Fruit fly (Drosophila melanogaster) whole organism, embryonic: Measurements from ENCODE around the gene ftz-f1.

Source experiments
- Blimp-1 ChIP-seq: fragments of 200-800 bp; sonication (Bioruptor generic); optimal IDR thresholded peaks from 3 replicates; lab custom pipeline; 2018; ENCODE audit warnings: missing biosample characterization, missing genetic modification characterization, mild to moderate bottlenecking, moderate library complexity, missing genetic modification reagents
- CG10979 ChIP-seq: fragments of 200-800 bp; sonication (Bioruptor generic); optimal IDR thresholded peaks from 2 replicates; lab custom pipeline; 2018; ENCODE audit warnings: missing biosample characterization, mild to moderate bottlenecking, missing genetic modification characterization, moderate library complexity
- CG11247 ChIP-seq: fragments of 200-800 bp; sonication (Bioruptor generic); IDR thresholded peaks from 2 replicates; pipeline ENCODE4 v1.3.6; 2022; ENCODE audit warnings: missing biosample characterization, missing genetic modification characterization
- CG13775 ChIP-seq: fragments of 200-800 bp; sonication (Bioruptor generic); optimal IDR thresholded peaks from 3 replicates; lab custom pipeline; 2017; ENCODE audit warnings: missing biosample characterization, mild to moderate bottlenecking, missing genetic modification characterization
- CG14050 ChIP-seq: fragments of 200-800 bp; sonication (Bioruptor generic); IDR thresholded peaks from 3 replicates; pipeline ENCODE4 v1.3.6; 2022; ENCODE audit warnings: missing biosample characterization, missing genetic modification characterization
- CG14710 ChIP-seq: fragments of 200-800 bp; sonication (Bioruptor generic); optimal IDR thresholded peaks from 3 replicates; lab custom pipeline; 2019; ENCODE audit warnings: missing biosample characterization, mild to moderate bottlenecking, missing genetic modification characterization, moderate library complexity
- CG17361 ChIP-seq: fragments of 200-800 bp; sonication (Bioruptor generic); IDR thresholded peaks from 3 replicates; pipeline ENCODE4 v1.3.6; 2022; ENCODE audit warnings: missing biosample characterization, missing genetic modification characterization
- CG1832 ChIP-seq: fragments of 200-800 bp; sonication (Bioruptor generic); optimal IDR thresholded peaks from 2 replicates; lab custom pipeline; 2017; ENCODE audit warnings: missing biosample characterization, mild to moderate bottlenecking, missing genetic modification characterization, inconsistent platforms
- CG30020 ChIP-seq: fragments of 200-800 bp; optimal IDR thresholded peaks from 2 replicates; lab custom pipeline; 2019; ENCODE audit warnings: missing biosample characterization, mild to moderate bottlenecking, missing genetic modification characterization, moderate library complexity
- CG30431 ChIP-seq: fragments of 200-800 bp; sonication (Bioruptor generic); optimal IDR thresholded peaks from 2 replicates; lab custom pipeline; 2017; ENCODE audit warnings: missing biosample characterization, missing genetic modification characterization
- CG31441 ChIP-seq: fragments of 200-800 bp; sonication (Bioruptor generic); IDR thresholded peaks from 2 replicates; pipeline ENCODE4 v1.3.6; 2022; ENCODE audit warnings: missing biosample characterization, missing genetic modification characterization
- CG3838 ChIP-seq: fragments of 200-800 bp; sonication (Bioruptor generic); optimal IDR thresholded peaks from 3 replicates; lab custom pipeline; 2016; ENCODE audit warnings: missing biosample characterization, missing genetic modification characterization
- CG6175 ChIP-seq: fragments of 200-800 bp; sonication (Bioruptor generic); IDR thresholded peaks from 3 replicates; pipeline ENCODE4 v1.3.6; 2022; ENCODE audit warnings: missing biosample characterization, missing genetic modification characterization
- CG7271 ChIP-seq: fragments of 200-800 bp; sonication (Bioruptor generic); optimal IDR thresholded peaks from 2 replicates; lab custom pipeline; 2018; ENCODE audit warnings: missing biosample characterization, mild to moderate bottlenecking, missing genetic modification characterization, moderate library complexity
- CG9932 ChIP-seq: fragments of 200-800 bp; sonication (Bioruptor generic); IDR thresholded peaks from 2 replicates; pipeline ENCODE4 v1.3.6; 2022; ENCODE audit warnings: missing biosample characterization, missing genetic modification characterization
- CrebB ChIP-seq: fragments of 200-800 bp; sonication (Bioruptor generic); optimal IDR thresholded peaks from 3 replicates; lab custom pipeline; 2018; ENCODE audit warnings: missing biosample characterization, mild to moderate bottlenecking, missing genetic modification characterization
- Dek ChIP-seq: fragments of 200-800 bp; sonication (Bioruptor generic); optimal IDR thresholded peaks from 3 replicates; lab custom pipeline; 2019; ENCODE audit warnings: missing biosample characterization, mild to moderate bottlenecking, missing genetic modification characterization, moderate library complexity
- Fer2 ChIP-seq: fragments of 200-800 bp; sonication (Bioruptor generic); optimal IDR thresholded peaks from 2 replicates; lab custom pipeline; 2018; ENCODE audit warnings: missing biosample characterization, mild to moderate bottlenecking, missing genetic modification characterization, moderate library complexity
- GATAe ChIP-seq: fragments of 200-800 bp; sonication (Bioruptor generic); conservative IDR thresholded peaks from 2 replicates; pipeline ENCODE4 v1.3.6; 2022; ENCODE audit warnings: missing biosample characterization, missing genetic modification characterization
- Mes4 ChIP-seq: fragments of 200-800 bp; sonication (Bioruptor generic); optimal IDR thresholded peaks from 2 replicates; lab custom pipeline; 2016; ENCODE audit warnings: missing biosample characterization, missing genetic modification characterization
- Optix ChIP-seq: fragments of 200-800 bp; sonication (Bioruptor generic); IDR thresholded peaks from 3 replicates; pipeline ENCODE4 v1.3.6; 2022; ENCODE audit warnings: missing biosample characterization, missing genetic modification characterization
- Pdp1 ChIP-seq, 2 experiments: fragments of 200-800 bp; sonication (Bioruptor generic); optimal IDR thresholded peaks; 3 replicates each; lab custom pipeline; 2016; ENCODE audit warnings: missing biosample characterization in 2 of 2, missing genetic modification characterization in 2 of 2, mild to moderate bottlenecking in 1 of 2, moderate library complexity in 1 of 2
- btn ChIP-seq: fragments of 200-800 bp; sonication (Bioruptor generic); optimal IDR thresholded peaks from 2 replicates; lab custom pipeline; 2016; ENCODE audit warnings: missing biosample characterization, missing genetic modification characterization
- chif ChIP-seq, 2 experiments: fragments of 200-800 bp; sonication (Bioruptor generic); optimal IDR thresholded peaks; 3 replicates each; lab custom pipeline; 2016; ENCODE audit warnings: missing biosample characterization in 2 of 2, missing genetic modification characterization in 2 of 2
- chn ChIP-seq: fragments of 200-800 bp; sonication (Bioruptor generic); optimal IDR thresholded peaks from 2 replicates; lab custom pipeline; 2016; ENCODE audit warnings: missing biosample characterization, missing genetic modification characterization
- crol ChIP-seq: fragments of 200-800 bp; sonication (Bioruptor generic); IDR thresholded peaks from 2 replicates; pipeline ENCODE4 v1.3.6; 2022; ENCODE audit warnings: missing biosample characterization, missing genetic modification characterization
- da ChIP-seq: fragments of 200-800 bp; sonication (Bioruptor generic); optimal IDR thresholded peaks from 2 replicates; lab custom pipeline; 2016; ENCODE audit warnings: missing biosample characterization, missing genetic modification characterization
- disco-r ChIP-seq: fragments of 200-800 bp; sonication (Bioruptor generic); optimal IDR thresholded peaks from 2 replicates; lab custom pipeline; 2016; ENCODE audit warnings: missing biosample characterization, missing genetic modification characterization
- dmrt99B ChIP-seq: fragments of 200-800 bp; sonication (Bioruptor generic); optimal IDR thresholded peaks from 2 replicates; lab custom pipeline; 2018; ENCODE audit warnings: missing biosample characterization, mild to moderate bottlenecking, missing genetic modification characterization, moderate library complexity
- en ChIP-seq: fragments of 200-800 bp; sonication (Bioruptor generic); optimal IDR thresholded peaks from 2 replicates; lab custom pipeline; 2016; ENCODE audit warnings: missing biosample characterization, missing genetic modification characterization
- eyg ChIP-seq: fragments of 200-800 bp; sonication (Bioruptor generic); optimal IDR thresholded peaks from 3 replicates; lab custom pipeline; 2016; ENCODE audit warnings: missing biosample characterization, missing genetic modification characterization
- fd3F ChIP-seq: fragments of 200-800 bp; sonication (Bioruptor generic); optimal IDR thresholded peaks from 2 replicates; lab custom pipeline; 2018; ENCODE audit warnings: missing biosample characterization, mild to moderate bottlenecking, missing genetic modification characterization, moderate library complexity
- fu2 ChIP-seq: fragments of 200-800 bp; sonication (Bioruptor generic); optimal IDR thresholded peaks from 2 replicates; lab custom pipeline; 2016; ENCODE audit warnings: missing biosample characterization, missing genetic modification characterization
- hb ChIP-seq: fragments of 200-800 bp; sonication (Bioruptor generic); IDR thresholded peaks from 3 replicates; pipeline ENCODE4 v1.3.6; 2022; ENCODE audit warnings: missing biosample characterization, missing genetic modification characterization; ENCODE audit not compliant: partially characterized antibody
- ind ChIP-seq: fragments of 200-800 bp; sonication (Bioruptor generic); optimal IDR thresholded peaks from 3 replicates; lab custom pipeline; 2016; ENCODE audit warnings: missing biosample characterization, missing genetic modification characterization
- jing ChIP-seq: fragments of 200-800 bp; sonication (Bioruptor generic); optimal IDR thresholded peaks from 2 replicates; lab custom pipeline; 2018; ENCODE audit warnings: missing biosample characterization, mild to moderate bottlenecking, missing genetic modification characterization
- lilli ChIP-seq: fragments of 200-800 bp; sonication (Bioruptor generic); optimal IDR thresholded peaks from 3 replicates; lab custom pipeline; 2016; ENCODE audit warnings: missing biosample characterization, missing genetic modification characterization
- nerfin-2 ChIP-seq: fragments of 200-800 bp; sonication (Bioruptor generic); IDR thresholded peaks from 2 replicates; pipeline ENCODE4 v1.3.6; 2022; ENCODE audit warnings: missing biosample characterization, missing genetic modification characterization; ENCODE audit not compliant: partially characterized antibody
- nmo ChIP-seq: fragments of 200-800 bp; sonication (Bioruptor generic); optimal IDR thresholded peaks from 2 replicates; lab custom pipeline; 2018; ENCODE audit warnings: missing biosample characterization, mild to moderate bottlenecking, missing genetic modification characterization, moderate library complexity
- otp ChIP-seq: fragments of 200-800 bp; sonication (Bioruptor generic); IDR thresholded peaks from 3 replicates; pipeline ENCODE4, ENCODE4 v1.3.6; 2022; ENCODE audit warnings: missing biosample characterization, missing genetic modification characterization
- p53 ChIP-seq: fragments of 200-800 bp; sonication (Bioruptor generic); optimal IDR thresholded peaks from 2 replicates; lab custom pipeline; 2016; ENCODE audit warnings: missing biosample characterization, missing genetic modification characterization
- pfk ChIP-seq: fragments of 200-800 bp; sonication (Bioruptor generic); optimal IDR thresholded peaks from 2 replicates; lab custom pipeline; 2018; ENCODE audit warnings: missing biosample characterization, mild to moderate bottlenecking, missing genetic modification characterization, moderate library complexity
- pho ChIP-seq: fragments of 200-800 bp; sonication (Bioruptor generic); optimal IDR thresholded peaks from 2 replicates; lab custom pipeline; 2016; ENCODE audit warnings: missing biosample characterization, missing genetic modification characterization
- phol ChIP-seq: fragments of 200-800 bp; sonication (Bioruptor generic); optimal IDR thresholded peaks from 3 replicates; lab custom pipeline; 2018; ENCODE audit warnings: missing biosample characterization, mild to moderate bottlenecking, missing genetic modification characterization, moderate library complexity
- pros ChIP-seq: fragments of 200-800 bp; sonication (Bioruptor generic); optimal IDR thresholded peaks from 3 replicates; lab custom pipeline; 2019; ENCODE audit warnings: missing biosample characterization, mild to moderate bottlenecking, missing genetic modification characterization, moderate library complexity
- salm ChIP-seq: fragments of 200-800 bp; sonication (Bioruptor generic); optimal IDR thresholded peaks from 2 replicates; lab custom pipeline; 2018; ENCODE audit warnings: missing biosample characterization, mild to moderate bottlenecking, missing genetic modification characterization
- scrt ChIP-seq: fragments of 200-800 bp; sonication (Bioruptor generic); optimal IDR thresholded peaks from 2 replicates; lab custom pipeline; 2018; ENCODE audit warnings: missing biosample characterization, mild to moderate bottlenecking, missing genetic modification characterization, moderate library complexity
- sd ChIP-seq: fragments of 200-800 bp; sonication (Bioruptor generic); optimal IDR thresholded peaks from 3 replicates; lab custom pipeline; 2018; ENCODE audit warnings: missing biosample characterization, mild to moderate bottlenecking, missing genetic modification characterization, moderate library complexity
- so ChIP-seq: fragments of 200-800 bp; sonication (Bioruptor generic); IDR thresholded peaks from 3 replicates; pipeline ENCODE4 v1.3.6; 2022; ENCODE audit warnings: missing biosample characterization, missing genetic modification characterization
- tio ChIP-seq: fragments of 200-800 bp; sonication (Bioruptor generic); optimal IDR thresholded peaks from 2 replicates; lab custom pipeline; 2017; ENCODE audit warnings: missing biosample characterization, missing genetic modification characterization, inconsistent platforms
- wek ChIP-seq: fragments of 200-800 bp; sonication (Bioruptor generic); optimal IDR thresholded peaks from 3 replicates; lab custom pipeline; 2018; ENCODE audit warnings: missing biosample characterization, mild to moderate bottlenecking, missing genetic modification characterization, moderate library complexity

Gene ftz-f1

DNA sequence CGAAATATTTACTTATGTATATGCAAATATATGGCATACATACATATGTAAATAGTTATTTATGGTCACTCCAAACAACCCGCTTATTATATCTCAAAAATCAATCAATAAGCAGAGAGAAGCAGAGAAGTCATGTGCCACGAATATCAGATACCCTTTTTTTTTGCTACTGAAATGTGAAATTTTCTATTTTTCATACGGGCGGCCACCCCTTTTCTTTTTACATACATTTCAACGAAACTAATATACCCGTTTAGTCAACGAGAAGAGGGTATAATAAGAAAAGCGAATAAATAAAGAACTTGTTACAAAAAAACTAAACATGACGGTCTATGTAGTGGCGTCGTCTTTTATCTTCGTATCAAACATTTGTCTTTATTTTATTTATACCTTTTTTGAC lies 16.5 kb downstream of the ftz-f1 start (continued):
- TF ChIP-seq CG3838 (GFP tag; lab: Kevin White, UChicago) = no peak
- TF ChIP-seq GATAe = no peak
- TF ChIP-seq CG13775 (GFP tag; lab: Kevin White, UChicago) = no peak
- no peak for TF ChIP-seq btn (GFP tag; lab: Kevin White, UChicago)
- TF ChIP-seq chn (GFP tag; lab: Kevin White, UChicago) = peak; percentile 41
- peak; percentile 58 for TF ChIP-seq CG31441
- no peak for TF ChIP-seq wek (GFP tag; lab: Kevin White, UChicago)
- peak; percentile 82; the same call in 2 of the 3 replicates for TF ChIP-seq so (GFP tag; lab: Robert Waterston, UW)
- TF ChIP-seq phol (tag; lab: Kevin White, UChicago) = peak; percentile 43
- peak; percentile 27 for TF ChIP-seq salm (tag; lab: Kevin White, UChicago)
- TF ChIP-seq Pdp1 (GFP tag; optimal IDR thresholded peaks at IDR 0.05; lab: Kevin White, UChicago) = peak; percentile 37 to 53
- no peak; the same call in 2 of the 3 replicates for TF ChIP-seq hb (GFP tag; lab: Robert Waterston, UW)
- peak; percentile 79 for TF ChIP-seq dmrt99B (tag; lab: Kevin White, UChicago)
- no peak for TF ChIP-seq CG14710 (tag; lab: Kevin White, UChicago)
- peak; percentile 40; the same call in 1 of the 2 replicates for TF ChIP-seq CG11247 (GFP tag; lab: Robert Waterston, UW)
- peak; percentile 48 for TF ChIP-seq nmo (GFP tag; lab: Kevin White, UChicago)
- TF ChIP-seq crol (GFP tag; lab: Robert Waterston, UW) = no peak
- peak; percentile 75 for TF ChIP-seq CG14050 (GFP tag; lab: Robert Waterston, UW)
- peak; percentile 51 for TF ChIP-seq Dek (tag; lab: Kevin White, UChicago)
- peak; percentile 47; the same call in 2 of the 3 replicates for TF ChIP-seq CG17361
- TF ChIP-seq CG9932 (GFP tag; lab: Robert Waterston, UW) = no peak
- peak; percentile 17 for TF ChIP-seq CG30431 (GFP tag; lab: Kevin White, UChicago)
- TF ChIP-seq lilli = peak; percentile 45
- no peak for TF ChIP-seq disco-r (GFP tag; lab: Kevin White, UChicago)
- TF ChIP-seq Mes4 (GFP tag; lab: Kevin White, UChicago) = peak; percentile 14
- no peak for TF ChIP-seq CrebB (tag; lab: Kevin White, UChicago)
- peak; percentile 65; the same call in 2 of the 3 replicates for TF ChIP-seq Optix (GFP tag; lab: Robert Waterston, UW)
- TF ChIP-seq scrt (GFP tag; lab: Kevin White, UChicago) = no peak
- TF ChIP-seq CG10979 (tag; lab: Kevin White, UChicago) = no peak
- no peak for TF ChIP-seq CG30020
- no peak for TF ChIP-seq CG1832 (GFP tag; lab: Kevin White, UChicago)
- TF ChIP-seq eyg (GFP tag; lab: Kevin White, UChicago) = peak; percentile 2
- TF ChIP-seq pfk = no peak
- no peak for TF ChIP-seq pros
- peak; percentile 28 to 57 for TF ChIP-seq chif (GFP tag; optimal IDR thresholded peaks at IDR 0.05; lab: Kevin White, UChicago)
- no peak for TF ChIP-seq CG7271
- TF ChIP-seq nerfin-2 (GFP tag; lab: Robert Waterston, UW) = peak; percentile 38; the same call in 1 of the 2 replicates
- no peak for TF ChIP-seq Fer2 (tag; lab: Kevin White, UChicago)
- peak; percentile 24 for TF ChIP-seq fu2 (GFP tag; lab: Kevin White, UChicago)
- TF ChIP-seq Blimp-1 (GFP tag; lab: Kevin White, UChicago) = peak; percentile 34
- TF ChIP-seq pho (GFP tag; lab: Kevin White, UChicago) = peak; percentile 12
- TF ChIP-seq otp (GFP tag; lab: Robert Waterston, UW) = peak; percentile 80
- peak; percentile 68 for TF ChIP-seq fd3F (GFP tag; lab: Kevin White, UChicago)
- peak; percentile 60 for TF ChIP-seq ind
- TF ChIP-seq p53 = no peak
- TF ChIP-seq da = no peak
- TF ChIP-seq jing (GFP tag; lab: Kevin White, UChicago) = peak; percentile 55
- TF ChIP-seq sd = peak; percentile 10
- TF ChIP-seq CG6175 = no peak
- TF ChIP-seq en = no peak
- TF ChIP-seq tio (GFP tag; lab: Kevin White, UChicago) = no peak
